Fruit fly (Drosophila melanogaster): ENCODE results near the gene ome.

ome gene

dm6 chr3L:14781863-14782218 lies 109.2 kb downstream of the ome start:
- no peak for TF ChIP-seq foxo (GFP tag; optimal IDR thresholded peaks at IDR 0.05)
- TF ChIP-seq N (GFP tag; optimal IDR thresholded peaks at IDR 0.05), result no peak
- no peak for TF ChIP-seq pan (optimal IDR thresholded peaks at IDR 0.05)
- no peak for TF ChIP-seq Hr78 (GFP tag; optimal IDR thresholded peaks at IDR 0.05)
- TF ChIP-seq brk (GFP tag; optimal IDR thresholded peaks at IDR 0.05), result no peak
- TF ChIP-seq usp (GFP tag; optimal IDR thresholded peaks at IDR 0.05), result no peak
- TF ChIP-seq Myc (optimal IDR thresholded peaks at IDR 0.05), result no peak
- no peak for TF ChIP-seq ey (GFP tag; optimal IDR thresholded peaks at IDR 0.05)
- no peak for TF ChIP-seq dmrt93B (GFP tag; optimal IDR thresholded peaks at IDR 0.05)
- no peak for TF ChIP-seq jim (GFP tag; optimal IDR thresholded peaks at IDR 0.05)
- TF ChIP-seq Hr83 (GFP tag; optimal IDR thresholded peaks at IDR 0.05; ENCODE audit: poor library complexity, severe bottlenecking), result no peak
- TF ChIP-seq h (GFP tag; optimal IDR thresholded peaks at IDR 0.05), result no peak
- no peak for TF ChIP-seq Rel (GFP tag; optimal IDR thresholded peaks at IDR 0.05)
- TF ChIP-seq Rel (tag; optimal IDR thresholded peaks at IDR 0.05), result no peak

- TF ChIP-seq foxo (GFP tag; optimal IDR thresholded peaks at IDR 0.05) (no peak), Hnf4 (GFP tag; optimal IDR thresholded peaks at IDR 0.05) (peak; percentile 71), Vsx2 (GFP tag; optimal IDR thresholded peaks at IDR 0.05; ENCODE audit: partially characterized antibody) (no peak), usp (GFP tag; optimal IDR thresholded peaks at IDR 0.05) (no peak), N (GFP tag; optimal IDR thresholded peaks at IDR 0.05) (no peak), Hr78 (GFP tag; optimal IDR thresholded peaks at IDR 0.05) (no peak), Rel (GFP tag; optimal IDR thresholded peaks at IDR 0.05) (no peak), Rel (tag; optimal IDR thresholded peaks at IDR 0.05) (peak; percentile 29)
Measured at dm6 chr3L:14782626-14783362, 110.2 kb downstream of the ome start.

dm6 chr3L:14783363-14783627 lies 110.7 kb downstream of the ome start:
- TF ChIP-seq Dif (GFP tag; optimal IDR thresholded peaks at IDR 0.05; ENCODE audit: partially characterized antibody) (no peak), psq (GFP tag; optimal IDR thresholded peaks at IDR 0.05) (no peak), h (GFP tag; optimal IDR thresholded peaks at IDR 0.05) (peak; percentile 73), Dfd (GFP tag; optimal IDR thresholded peaks at IDR 0.05) (no peak), OdsH (GFP tag; optimal IDR thresholded peaks at IDR 0.05) (no peak), CG32264 (GFP tag; optimal IDR thresholded peaks at IDR 0.05) (no peak), pan (optimal IDR thresholded peaks at IDR 0.05) (no peak), sage (GFP tag; optimal IDR thresholded peaks at IDR 0.05) (no peak), Rel (GFP tag; optimal IDR thresholded peaks at IDR 0.05) (no peak), Rel (tag; optimal IDR thresholded peaks at IDR 0.05) (peak; percentile 0), Sp1 (GFP tag; optimal IDR thresholded peaks at IDR 0.05) (peak; percentile 11)

dm6 chr3L:14784241-14784948 lies 111.8 kb downstream of the ome start:
- TF ChIP-seq Rel (GFP tag; optimal IDR thresholded peaks at IDR 0.05) (no peak), Rel (tag; optimal IDR thresholded peaks at IDR 0.05) (peak; percentile 57), CG9705 (GFP tag; optimal IDR thresholded peaks at IDR 0.05) (no peak), lola (GFP tag; optimal IDR thresholded peaks at IDR 0.05) (no peak), woc (GFP tag; optimal IDR thresholded peaks at IDR 0.05) (no peak), tai (GFP tag; optimal IDR thresholded peaks at IDR 0.05) (no peak)

dm6 chr3L:14784949-14785408 lies 112.3 kb downstream of the ome start:
- TF ChIP-seq CG32264 (GFP tag; optimal IDR thresholded peaks at IDR 0.05) (no peak), Hr83 (GFP tag; optimal IDR thresholded peaks at IDR 0.05; ENCODE audit: poor library complexity, severe bottlenecking) (no peak), sage (GFP tag; optimal IDR thresholded peaks at IDR 0.05) (peak; percentile 1), dmrt93B (GFP tag; optimal IDR thresholded peaks at IDR 0.05) (peak; percentile 69), woc (GFP tag; optimal IDR thresholded peaks at IDR 0.05) (peak; percentile 28), psq (GFP tag; optimal IDR thresholded peaks at IDR 0.05) (peak; percentile 62), HLH106 (tag; optimal IDR thresholded peaks at IDR 0.05) (peak; percentile 73), Myc (optimal IDR thresholded peaks at IDR 0.05) (no peak), OdsH (GFP tag; optimal IDR thresholded peaks at IDR 0.05) (peak; percentile 67), br (GFP tag; optimal IDR thresholded peaks at IDR 0.05) (peak; percentile 67), h (GFP tag; optimal IDR thresholded peaks at IDR 0.05) (peak; percentile 75), N (GFP tag; optimal IDR thresholded peaks at IDR 0.05) (no peak), Vsx2 (GFP tag; optimal IDR thresholded peaks at IDR 0.05; ENCODE audit: partially characterized antibody) (no peak), foxo (GFP tag; optimal IDR thresholded peaks at IDR 0.05) (peak in 1 of 2 experiments; percentile 63), brk (GFP tag; optimal IDR thresholded peaks at IDR 0.05) (peak; percentile 48), ey (GFP tag; optimal IDR thresholded peaks at IDR 0.05) (peak; percentile 70), tai (GFP tag; optimal IDR thresholded peaks at IDR 0.05) (no peak), usp (GFP tag; optimal IDR thresholded peaks at IDR 0.05) (no peak), GATAd (GFP tag; optimal IDR thresholded peaks at IDR 0.05) (no peak), rgr (GFP tag; optimal IDR thresholded peaks at IDR 0.05) (peak; percentile 68), Abd-B (GFP tag; optimal IDR thresholded peaks at IDR 0.05) (no peak), Jra (GFP tag; optimal IDR thresholded peaks at IDR 0.05) (no peak), dsf (GFP tag; optimal IDR thresholded peaks at IDR 0.05; ENCODE audit: borderline replicate concordance) (no peak), lola (GFP tag; optimal IDR thresholded peaks at IDR 0.05) (no peak), Rel (GFP tag; optimal IDR thresholded peaks at IDR 0.05) (no peak), Rel (tag; optimal IDR thresholded peaks at IDR 0.05) (no peak), Mio (GFP tag; optimal IDR thresholded peaks at IDR 0.05) (no peak), Hr78 (GFP tag; optimal IDR thresholded peaks at IDR 0.05) (no peak), Sp1 (GFP tag; optimal IDR thresholded peaks at IDR 0.05) (peak; percentile 79), Dfd (GFP tag; optimal IDR thresholded peaks at IDR 0.05) (peak; percentile 48), dl (GFP tag; optimal IDR thresholded peaks at IDR 0.05; ENCODE audit: insufficient read depth in 1 of 2, partially characterized antibody in 2 of 2) (no peak), jim (GFP tag; optimal IDR thresholded peaks at IDR 0.05) (no peak), CG9705 (GFP tag; optimal IDR thresholded peaks at IDR 0.05) (peak; percentile 27)

All from whole organism, wandering third instar larva.